Worm (Caenorhabditis elegans) whole organism, mixed stage, embryonic: ENCODE data around the gene R13H4.5.

ENCODE experiments used
- ces-1 ChIP-seq: fragments of 150-350 bp; optimal IDR thresholded peaks from 2 replicates; lab custom pipeline; 2014; ENCODE audit warnings: missing biosample characterization, missing genetic modification reagents, missing genetic modification characterization
- lin-13 ChIP-seq: fragments of 150-350 bp; optimal IDR thresholded peaks from 2 replicates; lab custom pipeline; 2014; ENCODE audit warnings: missing biosample characterization, missing genetic modification characterization
- nhr-2 ChIP-seq: fragments of 150-350 bp; optimal IDR thresholded peaks from 2 replicates; lab custom pipeline; 2014; ENCODE audit warnings: missing biosample characterization, missing genetic modification characterization
- nhr-76 ChIP-seq: sonication (generic microtip); optimal IDR thresholded peaks from 2 replicates; lab custom pipeline; 2017; ENCODE audit warnings: missing biosample characterization, missing genetic modification characterization
- sptf-1 ChIP-seq: sonication (generic microtip); optimal IDR thresholded peaks from 2 replicates; lab custom pipeline; 2017; ENCODE audit warnings: mild to moderate bottlenecking, missing genetic modification characterization, moderate library complexity, missing compliant biosample characterization
- unc-39 ChIP-seq: fragments of 150-350 bp; optimal IDR thresholded peaks from 2 replicates; lab custom pipeline; 2014; ENCODE audit warnings: missing biosample characterization, missing genetic modification characterization
- ztf-11 ChIP-seq: fragments of 150-350 bp; optimal IDR thresholded peaks from 2 replicates; lab custom pipeline; 2014; ENCODE audit warnings: missing biosample characterization, missing genetic modification characterization

DNA sequence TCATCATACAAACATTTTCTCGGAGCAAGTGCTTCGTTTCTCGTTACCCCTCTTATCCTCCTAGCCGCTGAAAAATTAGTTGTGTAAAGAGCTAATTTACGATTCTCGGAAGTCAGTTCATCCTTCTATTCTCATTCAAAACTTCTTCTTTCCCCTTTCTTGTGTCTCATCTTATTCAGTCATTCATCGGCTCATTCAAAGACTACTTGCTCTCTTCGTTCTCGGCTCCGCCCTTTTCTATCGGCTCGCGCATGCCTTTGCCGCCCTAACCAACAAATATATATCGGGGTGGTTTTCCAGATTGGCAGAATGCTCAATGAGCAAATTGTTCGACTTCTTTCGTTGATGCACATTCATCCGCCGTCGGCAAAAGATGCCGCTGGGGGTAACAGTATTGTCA is at the start of gene R13H4.5:
- no peak for TF ChIP-seq ces-1
- no peak for TF ChIP-seq lin-13 (tag; lab: Kevin White, UChicago)
- TF ChIP-seq unc-39 (tag; lab: Kevin White, UChicago): no peak
- TF ChIP-seq nhr-76: no peak
- no peak for TF ChIP-seq nhr-2 (tag; lab: Kevin White, UChicago)
- TF ChIP-seq ztf-11 (tag; lab: Kevin White, UChicago): no peak
- TF ChIP-seq sptf-1 (tag; lab: Kevin White, UChicago): no peak
